Worm (Caenorhabditis elegans): Measurements from ENCODE around the gene cest-35.1.

cest-35.1 gene

DNA sequence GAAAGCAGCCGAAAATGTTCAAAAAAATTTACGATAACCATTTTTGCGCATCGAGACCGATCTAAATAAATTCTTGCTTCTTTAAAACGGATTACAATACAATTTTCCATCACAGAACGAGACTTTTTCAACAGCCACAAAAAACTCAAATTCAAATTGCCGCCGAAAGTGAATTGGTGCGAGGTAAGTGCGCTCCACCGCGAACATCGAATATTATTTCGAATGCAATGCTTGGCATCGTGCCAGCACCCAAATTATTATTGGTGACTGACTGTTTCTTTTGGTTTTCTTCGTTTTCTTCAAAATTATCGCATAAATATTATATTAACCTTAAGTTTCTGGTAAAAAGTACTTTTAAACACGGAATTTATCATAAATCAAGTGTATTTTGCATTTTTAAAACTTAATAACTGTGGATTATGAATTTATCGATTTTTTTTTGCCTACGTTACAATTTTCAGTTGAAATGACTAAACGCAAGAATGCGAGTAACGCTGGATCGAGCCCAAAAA lies 26.1 kb upstream of the cest-35.1 start, which contains the start of gene penr-1 (continued):
- TF ChIP-seq nhr-84 (tag; optimal IDR thresholded peaks at IDR 0.05) (no peak), swsn-7 (tag; optimal IDR thresholded peaks at IDR 0.05) (peak; percentile 47), unc-30 (tag; optimal IDR thresholded peaks at IDR 0.05) (no peak), ceh-63 (GFP tag; optimal IDR thresholded peaks at IDR 0.05) (no peak), hlh-4 (tag; optimal IDR thresholded peaks at IDR 0.05) (no peak), isw-1 (GFP tag; IDR thresholded peaks at IDR 0.05) (no peak), pqm-1 (tag; optimal IDR thresholded peaks at IDR 0.05) (no peak), hpl-2 (GFP tag; optimal IDR thresholded peaks at IDR 0.05) (no peak), nhr-11 (tag; optimal IDR thresholded peaks at IDR 0.05) (no peak), lin-14 (GFP tag; optimal IDR thresholded peaks at IDR 0.05) (peak; percentile 59), lir-3 (tag; optimal IDR thresholded peaks at IDR 0.05; ENCODE audit: poor library complexity) (no peak), Y116A8C.19 (tag; optimal IDR thresholded peaks at IDR 0.05; ENCODE audit: borderline replicate concordance) (no peak), egl-13 (tag; optimal IDR thresholded peaks at IDR 0.05) (peak; percentile 6), zip-4 (GFP tag; optimal IDR thresholded peaks at IDR 0.05) (no peak), jun-1 (tag; optimal IDR thresholded peaks at IDR 0.05) (peak; percentile 23), aha-1 (tag; optimal IDR thresholded peaks at IDR 0.05) (no peak), lsy-2 (tag; optimal IDR thresholded peaks at IDR 0.05) (peak; percentile 51 to 74), alr-1 (tag; optimal IDR thresholded peaks at IDR 0.05; ENCODE audit: borderline replicate concordance) (no peak), lin-15B (tag; optimal IDR thresholded peaks at IDR 0.05) (peak; percentile 31), elt-2 (tag; optimal IDR thresholded peaks at IDR 0.05) (peak; percentile 3), nhr-77 (tag; optimal IDR thresholded peaks at IDR 0.05) (peak; percentile 42), rnt-1 (tag; optimal IDR thresholded peaks at IDR 0.05) (peak; percentile 61), tlp-1 (tag; optimal IDR thresholded peaks at IDR 0.05) (no peak), sptf-1 (tag; optimal IDR thresholded peaks at IDR 0.05) (no peak), snpc-4 (tag; optimal IDR thresholded peaks at IDR 0.05) (no peak), ets-5 (GFP tag; IDR thresholded peaks at IDR 0.05) (no peak), unc-86 (tag; optimal IDR thresholded peaks at IDR 0.05) (peak; percentile 35), nhr-12 (tag; optimal IDR thresholded peaks at IDR 0.05) (no peak), fkh-8 (tag; optimal IDR thresholded peaks at IDR 0.05) (peak; percentile 18), lin-35 (GFP tag; optimal IDR thresholded peaks at IDR 0.05) (peak; percentile 96 to 98), C04F5.9 (tag; optimal IDR thresholded peaks at IDR 0.05) (no peak), nhr-28 (tag; optimal IDR thresholded peaks at IDR 0.05) (no peak), ceh-82 (tag; optimal IDR thresholded peaks at IDR 0.05) (peak in 1 of 3 experiments; percentile 42), unc-62 (GFP tag; optimal IDR thresholded peaks at IDR 0.05) (no peak), grh-1 (GFP tag; IDR thresholded peaks at IDR 0.05) (peak; percentile 33; the same call in 1 of the 2 replicates), nhr-71 (tag; optimal IDR thresholded peaks at IDR 0.05) (peak; percentile 75), hlh-17 (GFP tag; optimal IDR thresholded peaks at IDR 0.05; ENCODE audit: borderline replicate concordance) (no peak), fos-1 (tag; optimal IDR thresholded peaks at IDR 0.05) (no peak), pag-3 (tag; optimal IDR thresholded peaks at IDR 0.05; ENCODE audit: borderline replicate concordance, insufficient read depth) (no peak), mdl-1 (tag; optimal IDR thresholded peaks at IDR 0.05) (peak in 1 of 2 experiments; percentile 29), sup-37 (GFP tag; optimal IDR thresholded peaks at IDR 0.05) (no peak)

DNA sequence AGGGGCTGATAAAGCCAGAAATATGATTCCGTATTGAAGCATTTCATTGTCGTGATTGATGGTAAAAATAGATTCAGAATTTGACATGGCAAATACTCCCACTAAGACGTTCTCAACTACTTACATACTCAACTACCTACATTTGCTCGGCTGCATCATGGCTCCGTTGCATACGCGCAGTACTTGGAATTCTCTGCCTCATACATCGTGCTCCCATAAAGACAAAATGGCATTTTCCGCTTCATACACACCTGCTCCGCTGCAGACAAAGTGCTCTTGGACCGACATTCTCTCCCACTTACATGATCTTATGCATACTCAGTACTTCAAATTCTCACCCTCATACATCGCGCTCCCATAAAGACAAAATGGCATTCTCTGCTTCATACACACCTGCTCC lies 22.6 kb upstream of the cest-35.1 start, which contains the start of the genes srt-69 and B0238.12:
Gene srt-69, minus strand, starts transcription at position 101 of the 400 bp plus-strand sequence.
Gene B0238.12, plus strand, starts transcription at position 264 of the 400 bp plus-strand sequence.
- TF ChIP-seq egl-27 (tag; optimal IDR thresholded peaks at IDR 0.05) (no peak), aly-2 (tag; optimal IDR thresholded peaks at IDR 0.05) (no peak), efl-1 (optimal IDR thresholded peaks at IDR 0.05) (no peak), efl-1 (GFP tag; optimal IDR thresholded peaks at IDR 0.05 in 1 of 2) (no peak), vab-15 (tag; optimal IDR thresholded peaks at IDR 0.05) (no peak), skn-1 (tag; optimal IDR thresholded peaks at IDR 0.05) (no peak), ceh-90 (tag; optimal IDR thresholded peaks at IDR 0.05) (no peak), irx-1 (tag; optimal IDR thresholded peaks at IDR 0.05) (no peak), Y116A8C.19 (tag; optimal IDR thresholded peaks at IDR 0.05; ENCODE audit: borderline replicate concordance) (no peak), mep-1 (tag; optimal IDR thresholded peaks at IDR 0.05) (no peak), nhr-90 (tag; optimal IDR thresholded peaks at IDR 0.05; ENCODE audit: poor library complexity) (no peak), nhr-76 (tag; optimal IDR thresholded peaks at IDR 0.05) (no peak), mab-9 (GFP tag; IDR thresholded peaks at IDR 0.05) (no peak), unc-30 (tag; optimal IDR thresholded peaks at IDR 0.05) (no peak), swsn-7 (tag; optimal IDR thresholded peaks at IDR 0.05) (no peak), sup-37 (GFP tag; optimal IDR thresholded peaks at IDR 0.05) (no peak), nhr-12 (tag; optimal IDR thresholded peaks at IDR 0.05) (no peak), alr-1 (tag; optimal IDR thresholded peaks at IDR 0.05; ENCODE audit: borderline replicate concordance) (no peak)

All from whole organism, L1 larva.